Worm (Caenorhabditis elegans) whole organism, late embryonic: ENCODE results near the gene F13E9.19.
A peak's percentile ranks its signal among the peaks of the same experiment; 100 is the strongest.

Experiments
- C38D4.7 ChIP-seq: fragments of 200-800 bp; sonication (Bioruptor generic); optimal IDR thresholded peaks from 2 replicates; lab custom pipeline; 2018; ENCODE audit warnings: mild to moderate bottlenecking, missing genetic modification characterization, moderate library complexity, missing compliant biosample characterization
- K09A11.1 ChIP-seq: sonication (generic microtip); optimal IDR thresholded peaks from 2 replicates; lab custom pipeline; 2017; ENCODE audit warnings: antibody characterized with exemption, mild to moderate bottlenecking, missing genetic modification characterization, missing compliant biosample characterization; ENCODE audit not compliant: insufficient read depth
- T23F11.4 ChIP-seq: fragments of 200-800 bp; sonication (Bioruptor generic); optimal IDR thresholded peaks from 2 replicates; lab custom pipeline; 2018; ENCODE audit warnings: mild to moderate bottlenecking, missing genetic modification characterization, missing compliant biosample characterization
- Y22D7AL.16 ChIP-seq: sonication (generic microtip); optimal IDR thresholded peaks from 2 replicates; lab custom pipeline; 2016; ENCODE audit warnings: missing genetic modification characterization, missing compliant biosample characterization
- ceh-19 ChIP-seq: fragments of 200-800 bp; sonication (Bioruptor generic); optimal IDR thresholded peaks from 2 replicates; lab custom pipeline; 2018; ENCODE audit warnings: mild to moderate bottlenecking, missing genetic modification characterization, missing compliant biosample characterization
- ceh-2 ChIP-seq: sonication (generic microtip); optimal IDR thresholded peaks from 2 replicates; lab custom pipeline; 2016; ENCODE audit warnings: missing genotype, missing genetic modification characterization, missing compliant biosample characterization
- ceh-22 ChIP-seq: sonication (generic microtip); optimal IDR thresholded peaks from 2 replicates; lab custom pipeline; 2017; ENCODE audit warnings: missing biosample characterization, missing genetic modification characterization
- ceh-24 ChIP-seq: sonication (generic microtip); optimal IDR thresholded peaks from 2 replicates; lab custom pipeline; 2016; ENCODE audit warnings: mild to moderate bottlenecking, missing genetic modification characterization, missing compliant biosample characterization
- ceh-31 ChIP-seq: sonication (generic microtip); optimal IDR thresholded peaks from 2 replicates; lab custom pipeline; 2016; ENCODE audit warnings: missing genetic modification characterization, missing compliant biosample characterization
- ceh-45 ChIP-seq: fragments of 200-800 bp; sonication (Bioruptor generic); IDR thresholded peaks from 2 replicates; pipeline ENCODE4 v1.3.6; 2022; ENCODE audit warnings: missing genetic modification reagents, missing genetic modification characterization, missing compliant biosample characterization
- ceh-48 ChIP-seq: sonication (generic microtip); optimal IDR thresholded peaks from 2 replicates; lab custom pipeline; 2016; ENCODE audit warnings: missing genetic modification characterization, inconsistent platforms, missing compliant biosample characterization
- che-1 ChIP-seq: sonication (generic microtip); optimal IDR thresholded peaks from 2 replicates; lab custom pipeline; 2016; ENCODE audit warnings: mild to moderate bottlenecking, missing genetic modification characterization, missing compliant biosample characterization
- dmd-4 ChIP-seq: sonication (generic microtip); optimal IDR thresholded peaks from 2 replicates; lab custom pipeline; 2016; ENCODE audit warnings: borderline replicate concordance, missing genetic modification characterization, missing compliant biosample characterization
- elt-2 ChIP-seq: sonication (generic microtip); optimal IDR thresholded peaks from 2 replicates; lab custom pipeline; 2016; ENCODE audit warnings: missing genetic modification reagents, missing genetic modification characterization, missing compliant biosample characterization
- elt-4 ChIP-seq: sonication (generic microtip); optimal IDR thresholded peaks from 2 replicates; lab custom pipeline; 2016; ENCODE audit warnings: missing genetic modification characterization, missing compliant biosample characterization
- ets-4 ChIP-seq: sonication (generic microtip); optimal IDR thresholded peaks from 2 replicates; lab custom pipeline; 2016; ENCODE audit warnings: missing genetic modification characterization, missing compliant biosample characterization
- fkh-10 ChIP-seq: fragments of 150-350 bp; optimal IDR thresholded peaks from 2 replicates; lab custom pipeline; 2014; ENCODE audit warnings: missing biosample characterization, missing genetic modification reagents, missing genetic modification characterization
- fkh-6 ChIP-seq: sonication (generic microtip); optimal IDR thresholded peaks from 2 replicates; lab custom pipeline; 2016; ENCODE audit warnings: missing genetic modification characterization, missing compliant biosample characterization
- hlh-13 ChIP-seq: fragments of 200-800 bp; sonication (Bioruptor generic); optimal IDR thresholded peaks from 2 replicates; lab custom pipeline; 2018; ENCODE audit warnings: mild to moderate bottlenecking, missing genetic modification characterization, missing compliant biosample characterization
- hlh-15 ChIP-seq: sonication (generic microtip); optimal IDR thresholded peaks from 2 replicates; lab custom pipeline; 2016; ENCODE audit warnings: missing genetic modification characterization, missing compliant biosample characterization
- hlh-30 ChIP-seq: sonication (generic microtip); optimal IDR thresholded peaks from 2 replicates; lab custom pipeline; 2017; ENCODE audit warnings: antibody characterized with exemption, missing genetic modification characterization, missing compliant biosample characterization; ENCODE audit not compliant: insufficient read depth
- hlh-6 ChIP-seq: sonication (generic microtip); optimal IDR thresholded peaks from 2 replicates; lab custom pipeline; 2016; ENCODE audit warnings: missing genotype, missing genetic modification characterization, missing compliant biosample characterization
- hlh-8 ChIP-seq: sonication (generic microtip); optimal IDR thresholded peaks from 2 replicates; lab custom pipeline; 2016; ENCODE audit warnings: missing genotype, missing genetic modification characterization, missing compliant biosample characterization
- lim-6 ChIP-seq: sonication (generic microtip); optimal IDR thresholded peaks from 2 replicates; lab custom pipeline; 2016; ENCODE audit warnings: missing genetic modification characterization, missing compliant biosample characterization
- nfya-1 ChIP-seq: sonication (generic microtip); optimal IDR thresholded peaks from 2 replicates; lab custom pipeline; 2017; ENCODE audit warnings: missing genetic modification characterization, mild to moderate bottlenecking, missing compliant biosample characterization, antibody characterized with exemption, moderate library complexity
- nhr-11 ChIP-seq: fragments of 150-350 bp; optimal IDR thresholded peaks from 2 replicates; lab custom pipeline; 2014; ENCODE audit warnings: missing biosample characterization, missing genetic modification characterization
- nhr-232 ChIP-seq: sonication (generic microtip); optimal IDR thresholded peaks from 2 replicates; lab custom pipeline; 2016; ENCODE audit warnings: missing genetic modification characterization, missing compliant biosample characterization
- odd-2 ChIP-seq: sonication (generic microtip); optimal IDR thresholded peaks from 2 replicates; lab custom pipeline; 2017; ENCODE audit warnings: antibody characterized with exemption, mild to moderate bottlenecking, missing genetic modification characterization, missing compliant biosample characterization
- pag-3 ChIP-seq: sonication (generic microtip); optimal IDR thresholded peaks from 2 replicates; lab custom pipeline; 2016; ENCODE audit warnings: missing compliant biosample characterization, missing genetic modification characterization, borderline replicate concordance
- pha-4 ChIP-seq: fragments of 150-350 bp; optimal IDR thresholded peaks from 2 replicates; lab custom pipeline; 2018; ENCODE audit warnings: missing biosample characterization, missing genetic modification reagents, missing genetic modification characterization
- pqm-1 ChIP-seq: sonication (generic microtip); optimal IDR thresholded peaks from 2 replicates; lab custom pipeline; 2016; ENCODE audit warnings: missing genetic modification characterization, missing compliant biosample characterization
- pros-1 ChIP-seq: fragments of 150-350 bp; optimal IDR thresholded peaks from 2 replicates; lab custom pipeline; 2014; ENCODE audit warnings: missing biosample characterization, missing genetic modification reagents, missing genetic modification characterization
- ref-2 ChIP-seq: sonication (generic microtip); optimal IDR thresholded peaks from 2 replicates; lab custom pipeline; 2016; ENCODE audit warnings: missing genetic modification characterization, missing compliant biosample characterization
- sox-4 ChIP-seq: sonication (generic microtip); optimal IDR thresholded peaks from 2 replicates; lab custom pipeline; 2017; ENCODE audit warnings: mild to moderate bottlenecking, missing genetic modification characterization, inconsistent platforms, missing compliant biosample characterization
- tbx-2 ChIP-seq: sonication (generic microtip); optimal IDR thresholded peaks from 2 replicates; lab custom pipeline; 2016; ENCODE audit warnings: missing genetic modification characterization, missing compliant biosample characterization
- ttx-3 ChIP-seq: sonication (generic microtip); optimal IDR thresholded peaks from 2 replicates; lab custom pipeline; 2016; ENCODE audit warnings: missing genetic modification reagents, missing genetic modification characterization, missing compliant biosample characterization
- unc-42 ChIP-seq: sonication (generic microtip); optimal IDR thresholded peaks from 2 replicates; lab custom pipeline; 2016; ENCODE audit warnings: missing genotype, missing genetic modification characterization, missing compliant biosample characterization
- zip-5 ChIP-seq: sonication (generic microtip); optimal IDR thresholded peaks from 2 replicates; lab custom pipeline; 2016; ENCODE audit warnings: missing genetic modification characterization, missing compliant biosample characterization
- ztf-16 ChIP-seq: sonication (generic microtip); optimal IDR thresholded peaks from 2 replicates; lab custom pipeline; 2017; ENCODE audit warnings: missing genetic modification characterization, missing compliant biosample characterization

F13E9.19 gene

DNA sequence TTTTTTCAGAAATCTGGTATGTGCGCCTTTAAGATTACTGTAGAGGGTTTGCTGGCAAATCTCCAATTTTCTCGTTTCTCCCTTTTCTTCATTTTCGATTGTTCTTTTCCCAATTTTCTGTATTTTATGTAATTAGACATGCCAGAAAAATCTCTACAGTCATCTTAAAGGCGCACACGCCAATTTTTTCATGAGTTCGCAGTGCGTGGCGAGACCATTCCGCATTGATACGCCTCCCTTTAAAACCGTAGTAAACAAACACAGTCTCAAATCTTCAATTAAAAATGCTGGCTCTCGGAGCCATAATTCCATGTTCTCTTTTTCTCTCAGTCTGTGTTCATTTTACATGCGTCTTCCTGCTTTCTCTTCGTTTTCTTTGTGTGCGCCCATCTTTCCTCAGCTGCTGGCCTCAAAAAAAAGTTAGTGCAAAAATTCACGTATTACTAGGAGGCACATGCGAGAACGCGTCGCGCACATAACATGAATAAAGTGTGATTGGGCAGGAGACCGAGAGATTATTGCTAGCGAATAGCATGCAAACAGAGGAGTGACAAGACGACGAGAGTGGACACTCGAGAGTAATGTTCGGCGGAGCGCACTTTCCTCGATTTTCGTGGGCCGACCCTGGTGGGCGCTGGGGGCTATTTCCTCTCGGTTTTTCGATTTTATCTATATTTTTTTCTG lies 19.8 kb downstream of the F13E9.19 start (continued):
- TF ChIP-seq C38D4.7 (GFP tag; lab: Kevin White, UChicago) (no peak), hlh-13 (GFP tag; lab: Kevin White, UChicago) (no peak), hlh-30 (tag; lab: Kevin White, UChicago) (peak; percentile 80), Y22D7AL.16 (tag; lab: Kevin White, UChicago) (no peak), pqm-1 (tag; lab: Kevin White, UChicago) (no peak), elt-4 (tag; lab: Kevin White, UChicago) (no peak), ceh-2 (no peak), ztf-16 (tag; lab: Kevin White, UChicago) (no peak), elt-2 (tag; lab: Kevin White, UChicago) (no peak), zip-5 (no peak), ceh-19 (GFP tag; lab: Kevin White, UChicago) (peak; percentile 10), pag-3 (no peak), ceh-45 (GFP tag; lab: Robert Waterston, UW) (no peak), ceh-22 (tag; lab: Kevin White, UChicago) (no peak), nhr-232 (tag; lab: Kevin White, UChicago) (no peak), ref-2 (tag; lab: Kevin White, UChicago) (peak; percentile 56), fkh-10 (no peak), ceh-31 (tag; lab: Kevin White, UChicago) (peak; percentile 80)

DNA sequence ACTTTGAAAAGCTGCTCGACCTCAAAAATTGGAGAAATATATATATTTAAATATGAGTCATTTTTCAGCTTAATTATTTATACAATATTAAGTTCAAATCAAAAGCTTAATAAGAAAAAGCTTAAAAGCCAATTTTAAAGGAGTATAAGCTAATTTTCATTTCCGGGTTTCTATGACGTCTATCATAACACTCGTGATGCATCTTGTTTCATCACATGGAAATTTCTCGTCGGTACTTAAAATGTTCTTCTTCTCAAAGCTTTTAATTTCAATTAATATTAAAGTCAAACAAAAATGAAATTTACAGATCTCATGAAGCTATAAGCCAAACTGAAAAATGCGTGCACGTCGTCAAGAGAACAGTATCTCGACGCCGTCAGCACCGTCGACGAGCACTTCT lies 20.6 kb downstream of the F13E9.19 start, which contains the start of gene rbr-2:
Gene rbr-2, plus strand, starts transcription at position 301 of the 400 bp plus-strand sequence.
- TF ChIP-seq hlh-15 (no peak), nfya-1 (tag; lab: Kevin White, UChicago) (no peak), ceh-24 (tag; lab: Kevin White, UChicago) (no peak), Y22D7AL.16 (tag; lab: Kevin White, UChicago) (no peak), pha-4 (tag; lab: Kevin White, UChicago) (no peak), ets-4 (tag; lab: Kevin White, UChicago) (no peak), sox-4 (tag; lab: Kevin White, UChicago) (no peak), ceh-19 (GFP tag; lab: Kevin White, UChicago) (no peak), che-1 (tag; lab: Kevin White, UChicago) (no peak), ceh-31 (tag; lab: Kevin White, UChicago) (no peak), hlh-6 (tag; lab: Kevin White, UChicago) (no peak), pros-1 (tag; lab: Kevin White, UChicago) (no peak), ceh-22 (tag; lab: Kevin White, UChicago) (no peak), nhr-11 (tag; lab: Kevin White, UChicago) (no peak), tbx-2 (tag; lab: Kevin White, UChicago) (no peak), odd-2 (tag; lab: Kevin White, UChicago) (no peak), fkh-6 (tag; lab: Kevin White, UChicago) (no peak), ttx-3 (tag; lab: Kevin White, UChicago) (no peak), ceh-45 (GFP tag; lab: Robert Waterston, UW) (no peak)

DNA sequence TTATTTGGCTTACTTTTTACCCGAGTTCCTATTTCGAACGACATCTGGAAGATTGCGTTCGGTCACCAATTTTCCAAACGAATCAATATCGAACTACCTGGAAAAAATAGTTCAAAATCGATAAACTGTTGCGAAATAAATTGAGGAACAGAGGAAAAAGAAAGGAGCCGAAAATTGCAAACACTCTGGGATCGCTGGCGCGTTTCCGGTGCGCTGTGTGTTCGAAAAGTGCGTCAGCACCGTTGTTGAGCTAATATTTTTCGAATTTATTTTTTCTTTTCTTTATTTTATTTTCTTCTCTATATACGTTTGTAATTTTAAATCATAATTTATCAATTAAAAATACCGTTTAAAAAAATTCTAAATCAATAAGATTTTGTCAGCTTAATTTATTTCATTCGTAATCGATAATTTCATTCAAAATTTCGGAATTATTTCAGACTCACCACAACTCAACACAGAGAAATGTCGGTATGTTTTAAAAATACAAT lies 33.9 kb downstream of the F13E9.19 start, which contains the start of the genes dnc-1 and lsm-7:
Gene dnc-1, minus strand, starts transcription at position 142 of the 491 bp plus-strand sequence.
Gene lsm-7, plus strand, starts transcription at position 441 of the 491 bp plus-strand sequence.
- peak; percentile 20 for TF ChIP-seq ceh-31 (tag; lab: Kevin White, UChicago)
- TF ChIP-seq ceh-48: peak; percentile 36
- peak; percentile 8 for TF ChIP-seq unc-42 (tag; lab: Kevin White, UChicago)
- TF ChIP-seq tbx-2 (tag; lab: Kevin White, UChicago): peak; percentile 35
- peak; percentile 16 for TF ChIP-seq K09A11.1 (tag; lab: Kevin White, UChicago)
- peak; percentile 32 for TF ChIP-seq nfya-1 (tag; lab: Kevin White, UChicago)
- no peak for TF ChIP-seq dmd-4 (tag; lab: Kevin White, UChicago)
- peak; percentile 11 for TF ChIP-seq T23F11.4 (GFP tag; lab: Kevin White, UChicago)
- TF ChIP-seq elt-2 (tag; lab: Kevin White, UChicago): peak; percentile 37
- no peak for TF ChIP-seq lim-6
- no peak for TF ChIP-seq hlh-8 (tag; lab: Kevin White, UChicago)
